Worm (Caenorhabditis elegans): ENCODE measurements around the gene F36D3.4.

Gene F36D3.4

DNA sequence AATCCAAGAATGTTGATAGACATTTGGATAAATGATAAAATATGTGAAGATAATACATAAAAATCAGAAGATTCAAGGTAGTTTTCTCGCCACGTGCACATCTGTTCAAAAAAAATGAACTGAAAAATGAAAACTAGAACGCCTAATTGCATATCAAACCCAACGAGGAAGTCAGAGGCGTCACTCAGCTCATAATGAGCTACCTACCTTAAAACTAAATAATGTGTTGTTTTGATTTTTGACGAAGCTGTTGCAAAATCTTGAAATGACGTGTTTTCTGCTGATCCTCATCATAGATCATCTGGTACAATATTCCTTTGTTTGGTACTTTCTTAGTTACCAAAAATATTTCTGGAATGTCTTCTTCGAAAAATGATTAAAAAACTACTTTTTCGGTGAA lies 46.6 kb downstream of the F36D3.4 start, which contains the start of gene srh-138:
Gene srh-138, minus strand, starts transcription at position 101 of the 400 bp plus-strand sequence.
- TF ChIP-seq unc-55 (GFP tag; optimal IDR thresholded peaks at IDR 0.05) = no peak
- TF ChIP-seq ama-1 (optimal IDR thresholded peaks at IDR 0.05) = no peak
- no peak for TF ChIP-seq ztf-11 (tag; optimal IDR thresholded peaks at IDR 0.05)
- no peak for TF ChIP-seq nhr-21 (tag; optimal IDR thresholded peaks at IDR 0.05)

DNA sequence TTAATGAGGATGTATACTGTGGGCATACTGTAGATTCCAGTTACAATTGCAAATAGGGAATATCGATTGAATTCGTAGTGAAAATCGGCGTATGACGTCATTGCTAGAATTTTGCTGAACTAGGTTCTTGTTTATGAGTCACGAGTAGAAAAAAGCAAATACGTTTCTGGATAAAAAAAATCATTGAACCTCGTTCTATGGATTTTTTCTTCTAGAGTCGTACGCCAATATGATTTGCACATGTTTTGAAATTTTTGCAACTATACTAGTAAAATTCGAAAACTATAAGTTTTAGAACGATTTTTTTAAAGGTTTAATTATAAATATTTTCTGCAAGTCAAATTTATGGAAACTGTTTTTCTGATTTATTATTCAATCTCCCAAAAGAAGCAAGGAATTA lies 49.7 kb downstream of the F36D3.4 start, which contains the start of gene sru-44:
Gene sru-44, minus strand, starts transcription at position 101 of the 400 bp plus-strand sequence.
- no peak for TF ChIP-seq nhr-129 (tag; optimal IDR thresholded peaks at IDR 0.05)
- no peak for TF ChIP-seq nhr-6 (tag; optimal IDR thresholded peaks at IDR 0.05)
- no peak for TF ChIP-seq nhr-21 (tag; optimal IDR thresholded peaks at IDR 0.05)
- TF ChIP-seq ama-1 (optimal IDR thresholded peaks at IDR 0.05) = no peak
- no peak for TF ChIP-seq nhr-23 (tag; optimal IDR thresholded peaks at IDR 0.05)
- no peak for TF ChIP-seq mbf-1 (tag; optimal IDR thresholded peaks at IDR 0.05)
- no peak for TF ChIP-seq sma-3 (GFP tag; optimal IDR thresholded peaks at IDR 0.05)
- no peak for TF ChIP-seq Y55F3AM.14 (GFP tag; optimal IDR thresholded peaks at IDR 0.05)
- TF ChIP-seq ztf-4 (tag; optimal IDR thresholded peaks at IDR 0.05) = no peak
- no peak for TF ChIP-seq gmeb-1 (tag; optimal IDR thresholded peaks at IDR 0.05)
- TF ChIP-seq R02D3.7 (tag; optimal IDR thresholded peaks at IDR 0.05) = no peak
- no peak for TF ChIP-seq ZK546.5 (tag; optimal IDR thresholded peaks at IDR 0.05)
- TF ChIP-seq unc-55 (GFP tag; optimal IDR thresholded peaks at IDR 0.05) = no peak
